Fruit fly (Drosophila melanogaster): Measurements from ENCODE around the gene frac.

The frac gene

DNA sequence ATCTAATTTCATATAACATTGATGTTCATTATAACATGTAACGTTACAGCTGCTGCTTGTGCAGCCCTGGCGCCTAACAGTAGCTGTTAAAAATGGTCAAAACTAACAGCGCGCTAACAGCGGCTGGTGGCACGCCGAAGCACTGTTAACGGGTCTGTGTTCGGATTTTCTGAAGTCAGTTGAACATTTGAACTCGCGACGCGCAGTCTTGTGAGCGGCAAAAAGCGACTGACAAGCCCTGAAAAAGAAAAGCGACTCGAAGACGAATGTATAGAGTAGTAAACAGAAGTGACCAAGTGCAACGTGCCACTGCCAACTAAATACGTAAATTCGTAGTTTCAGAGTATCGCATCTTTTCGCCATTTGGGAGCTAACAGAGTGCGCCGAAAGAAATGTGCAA is 42.5 kb downstream of the frac start:
- TF ChIP-seq OdsH (GFP tag; optimal IDR thresholded peaks at IDR 0.05), result peak; percentile 5
- no peak for TF ChIP-seq fkh (GFP tag; optimal IDR thresholded peaks at IDR 0.05)
- TF ChIP-seq CG8119 (GFP tag; IDR thresholded peaks at IDR 0.05), result no peak
- no peak for TF ChIP-seq spab (GFP tag; optimal IDR thresholded peaks at IDR 0.05)
- no peak for TF ChIP-seq CG6854 (GFP tag; optimal IDR thresholded peaks at IDR 0.05)
- TF ChIP-seq Ets21C (GFP tag; optimal IDR thresholded peaks at IDR 0.05), result no peak
- peak; percentile 55 for TF ChIP-seq svp (GFP tag)
- TF ChIP-seq CG7368 (GFP tag; optimal IDR thresholded peaks at IDR 0.05), result no peak
- TF ChIP-seq Hr39 (GFP tag; optimal IDR thresholded peaks at IDR 0.05), result no peak
- peak; percentile 66 for TF ChIP-seq Eip78C (GFP tag)
- no peak for TF ChIP-seq CG11762 (GFP tag; optimal IDR thresholded peaks at IDR 0.05; ENCODE audit: insufficient read depth)
- TF ChIP-seq CG11902 (GFP tag; optimal IDR thresholded peaks at IDR 0.05), result no peak
- no peak for TF ChIP-seq CG16779 (tag; optimal IDR thresholded peaks at IDR 0.05)
- TF ChIP-seq CG8632 (GFP tag; optimal IDR thresholded peaks at IDR 0.05), result no peak
- TF ChIP-seq vri (GFP tag; optimal IDR thresholded peaks at IDR 0.05), result no peak
- no peak for TF ChIP-seq Hr38 (GFP tag; optimal IDR thresholded peaks at IDR 0.05)
- TF ChIP-seq Lpt (GFP tag; optimal IDR thresholded peaks at IDR 0.05), result no peak
- TF ChIP-seq lz (GFP tag; optimal IDR thresholded peaks at IDR 0.05), result no peak
- peak; percentile 55; the same call in 1 of the 3 replicates for TF ChIP-seq eg (GFP tag; IDR thresholded peaks at IDR 0.05)
- TF ChIP-seq CG32006 (GFP tag; optimal IDR thresholded peaks at IDR 0.05), result no peak
- TF ChIP-seq CG6163 (GFP tag; IDR thresholded peaks at IDR 0.05), result peak; percentile 38; the same call in 1 of the 3 replicates
- TF ChIP-seq CG6792 (GFP tag; optimal IDR thresholded peaks at IDR 0.05), result no peak
- TF ChIP-seq Sox14 (GFP tag; optimal IDR thresholded peaks at IDR 0.05), result no peak
- no peak for TF ChIP-seq CG10631 (GFP tag; optimal IDR thresholded peaks at IDR 0.05)
- TF ChIP-seq Smox (GFP tag; optimal IDR thresholded peaks at IDR 0.05), result no peak
- TF ChIP-seq Blimp-1 (GFP tag; optimal IDR thresholded peaks at IDR 0.05), result no peak
- no peak for TF ChIP-seq dsx (GFP tag; optimal IDR thresholded peaks at IDR 0.05; ENCODE audit: poor library complexity, severe bottlenecking)
- TF ChIP-seq CG3919 (GFP tag; optimal IDR thresholded peaks at IDR 0.05), result peak; percentile 13
- TF ChIP-seq ss (GFP tag; optimal IDR thresholded peaks at IDR 0.05), result peak; percentile 8 to 26
- no peak for TF ChIP-seq CG3032 (tag; optimal IDR thresholded peaks at IDR 0.05)
- TF ChIP-seq Sox102F (GFP tag; optimal IDR thresholded peaks at IDR 0.05), result no peak
- no peak for TF ChIP-seq Met (GFP tag; optimal IDR thresholded peaks at IDR 0.05)
- no peak for TF ChIP-seq CG10669 (GFP tag; optimal IDR thresholded peaks at IDR 0.05)
- TF ChIP-seq Sox15 (GFP tag; optimal IDR thresholded peaks at IDR 0.05), result no peak
- TF ChIP-seq achi (GFP tag; optimal IDR thresholded peaks at IDR 0.05), result no peak
- TF ChIP-seq salr (GFP tag; optimal IDR thresholded peaks at IDR 0.05), result no peak
- TF ChIP-seq CG9139 (GFP tag; optimal IDR thresholded peaks at IDR 0.05), result no peak
- no peak for TF ChIP-seq dac (GFP tag; optimal IDR thresholded peaks at IDR 0.05)
- TF ChIP-seq CG1621 (tag; optimal IDR thresholded peaks at IDR 0.05), result no peak
- no peak for TF ChIP-seq pdm3 (GFP tag; optimal IDR thresholded peaks at IDR 0.05)
- TF ChIP-seq Gug (GFP tag; IDR thresholded peaks at IDR 0.05), result no peak
- TF ChIP-seq CG6276 (GFP tag; optimal IDR thresholded peaks at IDR 0.05), result no peak
- no peak for TF ChIP-seq CG31627 (GFP tag; optimal IDR thresholded peaks at IDR 0.05)

DNA sequence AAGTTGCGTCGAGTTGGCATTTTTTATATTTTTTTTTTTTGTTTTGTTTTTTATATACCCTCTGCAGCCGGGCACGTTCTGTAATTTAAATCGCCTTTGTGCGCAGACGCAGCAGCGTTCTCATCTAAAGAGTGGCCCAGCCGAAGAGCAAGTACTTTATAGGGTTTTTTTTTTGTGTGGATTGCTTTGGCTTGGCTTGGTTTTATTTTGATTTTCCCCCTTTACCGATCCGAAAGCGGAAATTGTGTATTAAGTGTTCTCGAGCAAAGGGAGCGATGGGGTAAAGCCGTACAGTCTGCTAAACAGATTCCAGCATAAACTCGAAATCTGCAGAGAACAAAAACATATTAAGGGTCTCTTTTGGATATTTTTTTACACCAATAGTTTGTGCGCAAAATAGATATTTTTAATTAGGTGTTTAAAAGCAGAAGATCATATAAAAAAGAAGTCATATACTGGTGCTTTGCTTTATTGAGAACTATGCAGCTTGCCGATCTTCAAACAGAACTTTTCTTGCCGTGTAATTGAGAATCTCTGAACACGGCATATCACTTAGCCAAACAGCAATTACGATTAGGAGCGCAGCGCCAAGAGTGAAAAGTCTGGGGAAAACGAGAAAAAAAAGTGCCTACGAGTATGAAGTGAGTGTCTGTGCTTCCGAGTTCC is 44.1 kb downstream of the frac start:
- peak; percentile 39 for TF ChIP-seq CG6808 (GFP tag; optimal IDR thresholded peaks at IDR 0.05)
- TF ChIP-seq achi (GFP tag; optimal IDR thresholded peaks at IDR 0.05), result no peak
- TF ChIP-seq Eip78C (GFP tag), result peak; percentile 62
- TF ChIP-seq CG11294 (GFP tag; IDR thresholded peaks at IDR 0.05), result no peak
- TF ChIP-seq CG10631 (GFP tag; optimal IDR thresholded peaks at IDR 0.05), result peak; percentile 5
- TF ChIP-seq net (GFP tag; optimal IDR thresholded peaks at IDR 0.05), result no peak
- peak; percentile 41 for TF ChIP-seq CG3032 (tag; optimal IDR thresholded peaks at IDR 0.05)
- TF ChIP-seq CG32006 (GFP tag; optimal IDR thresholded peaks at IDR 0.05), result no peak
- TF ChIP-seq CG6163 (GFP tag; IDR thresholded peaks at IDR 0.05), result 0 out of 3 replicates have a peak, but pooled peaks have one; percentile 5
- TF ChIP-seq Sox14 (GFP tag; optimal IDR thresholded peaks at IDR 0.05), result no peak
- TF ChIP-seq CG8319 (GFP tag; optimal IDR thresholded peaks at IDR 0.05), result no peak
- TF ChIP-seq CG10669 (GFP tag; optimal IDR thresholded peaks at IDR 0.05), result peak; percentile 36
- TF ChIP-seq CG8119 (GFP tag; IDR thresholded peaks at IDR 0.05), result no peak
- peak; percentile 13 for TF ChIP-seq CG1621 (tag; optimal IDR thresholded peaks at IDR 0.05)
- peak; percentile 3 for TF ChIP-seq Eip75B (GFP tag; optimal IDR thresholded peaks at IDR 0.05)
- TF ChIP-seq svp (GFP tag), result peak; percentile 50
- peak; percentile 43 to 49 for TF ChIP-seq ss (GFP tag; optimal IDR thresholded peaks at IDR 0.05)
- TF ChIP-seq fkh (GFP tag; optimal IDR thresholded peaks at IDR 0.05), result no peak
- peak; percentile 22 for TF ChIP-seq spab (GFP tag; optimal IDR thresholded peaks at IDR 0.05)
- peak; percentile 43 for TF ChIP-seq Ets96B (tag; optimal IDR thresholded peaks at IDR 0.05)
- no peak for TF ChIP-seq OdsH (GFP tag; optimal IDR thresholded peaks at IDR 0.05)
